Fruit fly (Drosophila melanogaster) whole organism, embryonic: ENCODE results near the gene CG13920.

ENCODE experiments used
- Awh ChIP-seq: fragments of 200-800 bp; sonication (Bioruptor generic); IDR thresholded peaks from 2 replicates; pipeline ENCODE4, ENCODE4 v1.3.6; 2022; ENCODE audit warnings: missing biosample characterization, missing genetic modification characterization
- BEAF-32 ChIP-seq: fragments of 200-800 bp; sonication (Bioruptor generic); optimal IDR thresholded peaks from 3 replicates; lab custom pipeline; 2017; ENCODE audit warnings: missing biosample characterization, missing genetic modification characterization, mild to moderate bottlenecking, moderate library complexity, missing genetic modification reagents
- Blimp-1 ChIP-seq: fragments of 200-800 bp; sonication (Bioruptor generic); optimal IDR thresholded peaks from 3 replicates; lab custom pipeline; 2018; ENCODE audit warnings: missing biosample characterization, missing genetic modification characterization, mild to moderate bottlenecking, moderate library complexity, missing genetic modification reagents
- CG10147 ChIP-seq: fragments of 200-800 bp; sonication (Bioruptor generic); optimal IDR thresholded peaks from 2 replicates; lab custom pipeline; 2019; ENCODE audit warnings: missing biosample characterization, mild to moderate bottlenecking, missing genetic modification characterization, moderate library complexity
- CG10267 ChIP-seq: fragments of 200-800 bp; sonication (Bioruptor generic); optimal IDR thresholded peaks from 2 replicates; lab custom pipeline; 2018; ENCODE audit warnings: missing biosample characterization, mild to moderate bottlenecking, missing genetic modification characterization, moderate library complexity
- CG10366 ChIP-seq: fragments of 200-800 bp; sonication (Bioruptor generic); IDR thresholded peaks from 2 replicates; pipeline ENCODE4 v1.3.6; 2022; ENCODE audit warnings: missing biosample characterization, missing genetic modification characterization
- CG10431 ChIP-seq: fragments of 200-800 bp; sonication (Bioruptor generic); optimal IDR thresholded peaks from 3 replicates; lab custom pipeline; 2018; ENCODE audit warnings: missing biosample characterization, mild to moderate bottlenecking, missing genetic modification characterization
- CG10959 ChIP-seq: fragments of 200-800 bp; sonication (Bioruptor generic); IDR thresholded peaks from 2 replicates; pipeline ENCODE4 v1.3.6; 2022; ENCODE audit warnings: missing biosample characterization, missing genetic modification characterization
- CG12659 ChIP-seq: fragments of 200-800 bp; sonication (Bioruptor generic); optimal IDR thresholded peaks from 3 replicates; lab custom pipeline; 2017; ENCODE audit warnings: mild to moderate bottlenecking, missing biosample characterization, missing genetic modification reagents, missing genetic modification characterization
- CG13624 ChIP-seq: fragments of 200-800 bp; sonication (Bioruptor generic); optimal IDR thresholded peaks from 2 replicates; lab custom pipeline; 2016; ENCODE audit warnings: missing biosample characterization, missing genetic modification characterization
- CG14710 ChIP-seq: fragments of 200-800 bp; sonication (Bioruptor generic); optimal IDR thresholded peaks from 3 replicates; lab custom pipeline; 2019; ENCODE audit warnings: missing biosample characterization, mild to moderate bottlenecking, missing genetic modification characterization, moderate library complexity
- CG16779 ChIP-seq: fragments of 200-800 bp; sonication (Bioruptor generic); IDR thresholded peaks from 2 replicates; pipeline ENCODE4 v1.3.6; 2022; ENCODE audit warnings: missing biosample characterization, missing genetic modification characterization
- CG2116 ChIP-seq: fragments of 200-800 bp; sonication (Bioruptor generic); optimal IDR thresholded peaks from 3 replicates; lab custom pipeline; 2018; ENCODE audit warnings: missing biosample characterization, mild to moderate bottlenecking, missing genetic modification characterization
- CG2712 ChIP-seq: fragments of 200-800 bp; optimal IDR thresholded peaks from 3 replicates; lab custom pipeline; 2019; ENCODE audit warnings: missing biosample characterization, mild to moderate bottlenecking, missing genetic modification characterization, moderate library complexity
- CG4424 ChIP-seq: fragments of 200-800 bp; sonication (Bioruptor generic); optimal IDR thresholded peaks from 3 replicates; lab custom pipeline; 2016; ENCODE audit warnings: missing biosample characterization, missing genetic modification characterization
- CG4707 ChIP-seq: fragments of 200-800 bp; sonication (Bioruptor generic); optimal IDR thresholded peaks from 2 replicates; lab custom pipeline; 2018; ENCODE audit warnings: missing biosample characterization, mild to moderate bottlenecking, missing genetic modification characterization, moderate library complexity
- CG6254 ChIP-seq: fragments of 200-800 bp; sonication (Bioruptor generic); optimal IDR thresholded peaks from 3 replicates; lab custom pipeline; 2017; ENCODE audit warnings: mild to moderate bottlenecking, missing biosample characterization, missing genetic modification reagents, missing genetic modification characterization
- CG6854 ChIP-seq: fragments of 200-800 bp; sonication (Bioruptor generic); optimal IDR thresholded peaks from 3 replicates; lab custom pipeline; 2017; ENCODE audit warnings: missing biosample characterization, mild to moderate bottlenecking, missing genetic modification characterization
- CG7271 ChIP-seq: fragments of 200-800 bp; sonication (Bioruptor generic); optimal IDR thresholded peaks from 2 replicates; lab custom pipeline; 2018; ENCODE audit warnings: missing biosample characterization, mild to moderate bottlenecking, missing genetic modification characterization, moderate library complexity
- CG9932 ChIP-seq: fragments of 200-800 bp; sonication (Bioruptor generic); IDR thresholded peaks from 2 replicates; pipeline ENCODE4 v1.3.6; 2022; ENCODE audit warnings: missing biosample characterization, missing genetic modification characterization
- CHES-1-like ChIP-seq: fragments of 200-800 bp; sonication (Bioruptor generic); optimal IDR thresholded peaks from 2 replicates; lab custom pipeline; 2016; ENCODE audit warnings: missing biosample characterization, missing genetic modification characterization
- Dip3 ChIP-seq: fragments of 200-800 bp; sonication (Bioruptor generic); optimal IDR thresholded peaks from 3 replicates; lab custom pipeline; 2016; ENCODE audit warnings: missing biosample characterization, missing genetic modification characterization
- E2f2 ChIP-seq: fragments of 200-800 bp; sonication (Bioruptor generic); IDR thresholded peaks from 2 replicates; pipeline ENCODE4 v1.3.6; 2022; ENCODE audit warnings: missing biosample characterization, missing genetic modification characterization
- Elba2 ChIP-seq: fragments of 200-800 bp; sonication (Bioruptor generic); optimal IDR thresholded peaks from 3 replicates; lab custom pipeline; 2016; ENCODE audit warnings: missing biosample characterization, missing genetic modification characterization
- Fer1 ChIP-seq: fragments of 200-800 bp; sonication (Bioruptor generic); optimal IDR thresholded peaks from 2 replicates; lab custom pipeline; 2017; ENCODE audit warnings: missing biosample characterization, mild to moderate bottlenecking, missing genetic modification characterization
- Fer2 ChIP-seq: fragments of 200-800 bp; sonication (Bioruptor generic); optimal IDR thresholded peaks from 2 replicates; lab custom pipeline; 2018; ENCODE audit warnings: missing biosample characterization, mild to moderate bottlenecking, missing genetic modification characterization, moderate library complexity
- Hey ChIP-seq: fragments of 200-800 bp; sonication (Bioruptor generic); optimal IDR thresholded peaks from 3 replicates; lab custom pipeline; 2018; ENCODE audit warnings: missing biosample characterization, mild to moderate bottlenecking, missing genetic modification characterization
- HmgD ChIP-seq: fragments of 200-800 bp; sonication (Bioruptor generic); optimal IDR thresholded peaks from 3 replicates; lab custom pipeline; 2016; ENCODE audit warnings: missing biosample characterization, missing genetic modification characterization
- HmgZ ChIP-seq: fragments of 200-800 bp; sonication (Bioruptor generic); optimal IDR thresholded peaks from 2 replicates; lab custom pipeline; 2018; ENCODE audit warnings: missing biosample characterization, mild to moderate bottlenecking, missing genetic modification characterization
- Kr ChIP-seq: fragments of 200-800 bp; sonication (Bioruptor generic); optimal IDR thresholded peaks from 2 replicates; lab custom pipeline; 2017; ENCODE audit warnings: missing biosample characterization, mild to moderate bottlenecking, missing genetic modification characterization
- Mad ChIP-seq: fragments of 200-800 bp; sonication (Bioruptor generic); optimal IDR thresholded peaks from 2 replicates; lab custom pipeline; 2016; ENCODE audit warnings: missing biosample characterization, missing genetic modification characterization
- Optix ChIP-seq: fragments of 200-800 bp; sonication (Bioruptor generic); IDR thresholded peaks from 3 replicates; pipeline ENCODE4 v1.3.6; 2022; ENCODE audit warnings: missing biosample characterization, missing genetic modification characterization
- Xrp1 ChIP-seq: fragments of 200-800 bp; sonication (Bioruptor generic); IDR thresholded peaks from 2 replicates; pipeline ENCODE4 v1.3.6; 2022; ENCODE audit warnings: missing biosample characterization, missing genetic modification characterization
- amos ChIP-seq: fragments of 200-800 bp; sonication (Bioruptor generic); IDR thresholded peaks from 2 replicates; pipeline ENCODE4 v1.3.6; 2022; ENCODE audit warnings: missing biosample characterization, missing genetic modification characterization; ENCODE audit not compliant: partially characterized antibody
- caup ChIP-seq: fragments of 200-800 bp; sonication (Bioruptor generic); optimal IDR thresholded peaks from 3 replicates; lab custom pipeline; 2017; ENCODE audit warnings: missing biosample characterization, mild to moderate bottlenecking, missing genetic modification characterization, moderate library complexity; ENCODE audit not compliant: severe bottlenecking
- ci ChIP-seq: fragments of 200-800 bp; sonication (Bioruptor generic); IDR thresholded peaks from 3 replicates; pipeline ENCODE4 v1.3.6; 2022; ENCODE audit warnings: missing biosample characterization, missing genetic modification characterization
- dan ChIP-seq: fragments of 200-800 bp; sonication (Bioruptor generic); IDR thresholded peaks from 2 replicates; pipeline ENCODE4 v1.3.6; 2022; ENCODE audit warnings: missing biosample characterization, missing genetic modification characterization
- fd64A ChIP-seq: fragments of 200-800 bp; sonication (Bioruptor generic); optimal IDR thresholded peaks from 3 replicates; lab custom pipeline; 2018; ENCODE audit warnings: missing biosample characterization, mild to moderate bottlenecking, missing genetic modification characterization
- her ChIP-seq: fragments of 200-800 bp; sonication (Bioruptor generic); optimal IDR thresholded peaks from 2 replicates; lab custom pipeline; 2016; ENCODE audit warnings: missing biosample characterization, missing genetic modification characterization
- insv ChIP-seq, 2 experiments: fragments of 200-800 bp; sonication (Bioruptor generic); optimal IDR thresholded peaks; 3 replicates each; lab custom pipeline; 2016 to 2018; ENCODE audit warnings: missing biosample characterization in 2 of 2, missing genetic modification characterization in 2 of 2
- jing ChIP-seq: fragments of 200-800 bp; sonication (Bioruptor generic); optimal IDR thresholded peaks from 2 replicates; lab custom pipeline; 2018; ENCODE audit warnings: missing biosample characterization, mild to moderate bottlenecking, missing genetic modification characterization
- kah ChIP-seq: fragments of 200-800 bp; sonication (Bioruptor generic); optimal IDR thresholded peaks from 2 replicates; lab custom pipeline; 2018; ENCODE audit warnings: missing biosample characterization, mild to moderate bottlenecking, missing genetic modification characterization
- knrl ChIP-seq: fragments of 200-800 bp; sonication (Bioruptor generic); IDR thresholded peaks from 3 replicates; pipeline ENCODE4 v1.3.6; 2022; ENCODE audit warnings: missing biosample characterization, missing genetic modification characterization; ENCODE audit not compliant: partially characterized antibody
- phol ChIP-seq: fragments of 200-800 bp; sonication (Bioruptor generic); optimal IDR thresholded peaks from 3 replicates; lab custom pipeline; 2018; ENCODE audit warnings: missing biosample characterization, mild to moderate bottlenecking, missing genetic modification characterization, moderate library complexity
- psq ChIP-seq: fragments of 200-800 bp; sonication (Bioruptor generic); optimal IDR thresholded peaks from 2 replicates; lab custom pipeline; 2017; ENCODE audit warnings: missing biosample characterization, missing genetic modification characterization
- pzg ChIP-seq: fragments of 200-800 bp; sonication (Bioruptor generic); optimal IDR thresholded peaks from 3 replicates; lab custom pipeline; 2018; ENCODE audit warnings: missing biosample characterization, mild to moderate bottlenecking, missing genetic modification characterization, moderate library complexity
- sna ChIP-seq: fragments of 200-800 bp; sonication (Bioruptor generic); IDR thresholded peaks from 2 replicates; pipeline ENCODE4 v1.3.6; 2022; ENCODE audit warnings: missing biosample characterization, missing genetic modification characterization; ENCODE audit not compliant: partially characterized antibody
- tap ChIP-seq: fragments of 200-800 bp; optimal IDR thresholded peaks from 3 replicates; lab custom pipeline; 2019; ENCODE audit warnings: missing biosample characterization, mild to moderate bottlenecking, missing genetic modification characterization, moderate library complexity
- tll ChIP-seq, 2 experiments: fragments of 200-800 bp in 1 of 2; fragments of >200 bp in 1 of 2; sonication (Bioruptor generic) in 1 of 2; optimal IDR thresholded peaks; 2 replicates each; lab custom pipeline; 2017 to 2019; ENCODE audit warnings: missing biosample characterization in 2 of 2, missing genetic modification characterization in 2 of 2, mild to moderate bottlenecking in 1 of 2, moderate library complexity in 1 of 2
- wdn ChIP-seq: fragments of 200-800 bp; sonication (Bioruptor generic); IDR thresholded peaks from 2 replicates; pipeline ENCODE4 v1.3.6; 2022; ENCODE audit warnings: missing biosample characterization, missing genetic modification characterization
- z ChIP-seq: fragments of 200-800 bp; sonication (Bioruptor generic); IDR thresholded peaks from 3 replicates; pipeline ENCODE4 v1.3.6; 2022; ENCODE audit warnings: missing biosample characterization, missing genetic modification characterization

CG13920 gene

dm6 chr3L:1664876-1665275 is 16.1 kb downstream of the CG13920 start, which contains the start of the genes Srrm234 and CG7974 (continued):
- TF ChIP-seq BEAF-32 (GFP tag; lab: Kevin White, UChicago) = peak; percentile 18
- TF ChIP-seq insv (GFP tag; optimal IDR thresholded peaks at IDR 0.05; lab: Kevin White, UChicago) = no peak
- no peak for TF ChIP-seq CG6254 (GFP tag; lab: Kevin White, UChicago)
- no peak for TF ChIP-seq CG2712 (tag; lab: Kevin White, UChicago)
- peak; percentile 37 for TF ChIP-seq CG10267 (tag; lab: Kevin White, UChicago)
- TF ChIP-seq CG10959 (GFP tag; lab: Robert Waterston, UW) = no peak
- TF ChIP-seq Optix (GFP tag; lab: Robert Waterston, UW) = no peak
- TF ChIP-seq CHES-1-like (GFP tag; lab: Kevin White, UChicago) = no peak
- no peak for TF ChIP-seq fd64A (GFP tag; lab: Kevin White, UChicago)
- peak; percentile 20 for TF ChIP-seq HmgZ (tag; lab: Kevin White, UChicago)
- TF ChIP-seq CG14710 = peak; percentile 49
- no peak for TF ChIP-seq psq (GFP tag; lab: Kevin White, UChicago)
- TF ChIP-seq CG4707 (GFP tag; lab: Kevin White, UChicago) = no peak
- peak; percentile 38 for TF ChIP-seq CG12659
- TF ChIP-seq Elba2 (GFP tag; lab: Kevin White, UChicago) = peak; percentile 94
- TF ChIP-seq sna (GFP tag; lab: Robert Waterston, UW) = peak; percentile 39; the same call in 1 of the 2 replicates
- peak; percentile 85 for TF ChIP-seq pzg (GFP tag; lab: Kevin White, UChicago)
- peak; percentile 18 for TF ChIP-seq CG2116 (GFP tag; lab: Kevin White, UChicago)
- no peak for TF ChIP-seq z (GFP tag; lab: Robert Waterston, UW)
- no peak for TF ChIP-seq caup (GFP tag; lab: Kevin White, UChicago)
- no peak for TF ChIP-seq CG16779 (GFP tag; lab: Robert Waterston, UW)
- no peak for TF ChIP-seq wdn
- TF ChIP-seq jing (GFP tag; lab: Kevin White, UChicago) = no peak
- no peak for TF ChIP-seq Awh (GFP tag; lab: Robert Waterston, UW)
- no peak for TF ChIP-seq tll (GFP tag; optimal IDR thresholded peaks at IDR 0.05; lab: Kevin White, UChicago)
- peak; percentile 55 for TF ChIP-seq E2f2 (GFP tag; lab: Robert Waterston, UW)
- no peak for TF ChIP-seq ci (GFP tag; lab: Robert Waterston, UW)
- TF ChIP-seq Kr (GFP tag; lab: Kevin White, UChicago) = no peak
- TF ChIP-seq CG4424 (GFP tag; lab: Kevin White, UChicago) = no peak
- no peak for TF ChIP-seq CG10431 (GFP tag; lab: Kevin White, UChicago)
- TF ChIP-seq Fer1 (GFP tag; lab: Kevin White, UChicago) = peak; percentile 12
- TF ChIP-seq CG9932 (GFP tag; lab: Robert Waterston, UW) = no peak
- peak; percentile 25 for TF ChIP-seq CG10147 (GFP tag; lab: Kevin White, UChicago)
- 0 out of 3 replicates have a peak, but pooled peaks have one; percentile 11 for TF ChIP-seq knrl (GFP tag; lab: Robert Waterston, UW)
- no peak for TF ChIP-seq kah
- no peak for TF ChIP-seq Blimp-1 (GFP tag; lab: Kevin White, UChicago)
- no peak for TF ChIP-seq Mad (GFP tag; lab: Kevin White, UChicago)
- no peak for TF ChIP-seq CG7271 (tag; lab: Kevin White, UChicago)
- no peak for TF ChIP-seq CG13624
- no peak for TF ChIP-seq CG10366 (GFP tag; lab: Robert Waterston, UW)
- TF ChIP-seq Xrp1 (GFP tag; lab: Robert Waterston, UW) = no peak
- TF ChIP-seq tap (tag; lab: Kevin White, UChicago) = no peak
- TF ChIP-seq Dip3 = no peak
- TF ChIP-seq dan = no peak
- no peak for TF ChIP-seq Hey (tag; lab: Kevin White, UChicago)
- no peak for TF ChIP-seq her (GFP tag; lab: Kevin White, UChicago)
- TF ChIP-seq phol = peak; percentile 53
- TF ChIP-seq Fer2 (tag; lab: Kevin White, UChicago) = no peak
- TF ChIP-seq amos (GFP tag; lab: Robert Waterston, UW) = peak; percentile 38; the same call in 1 of the 2 replicates
- TF ChIP-seq HmgD = no peak
- no peak for TF ChIP-seq CG6854 (GFP tag; lab: Kevin White, UChicago)
